Fruit fly (Drosophila melanogaster): Measurements from ENCODE around the gene Rpt3R.
A peak's percentile ranks its signal among the peaks of the same experiment; 100 is the strongest.

Gene Rpt3R

DNA sequence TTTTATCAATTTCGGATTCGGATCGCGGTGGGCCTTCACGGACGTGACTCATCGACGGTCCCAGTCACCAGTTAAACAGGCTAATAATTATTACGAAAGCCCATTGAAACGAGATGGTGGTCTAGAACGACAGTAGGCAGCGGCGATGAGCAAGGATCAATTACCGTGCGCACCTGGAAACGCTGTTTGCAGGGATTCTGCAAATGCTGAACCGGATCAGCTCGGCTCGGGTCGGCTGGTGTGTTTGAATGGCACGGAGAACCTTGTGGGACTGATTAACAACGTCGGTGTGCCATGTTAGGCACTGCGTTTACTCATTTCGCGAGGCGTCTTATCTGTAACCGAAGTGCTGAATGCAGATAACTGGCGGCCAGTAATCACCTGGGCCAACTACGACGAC, 17.8 kb upstream of the Rpt3R start, which contains the start of gene Whamy (continued):
- TF ChIP-seq chinmo (GFP tag; IDR thresholded peaks at IDR 0.05; ENCODE audit: partially characterized antibody) (0 out of 4 replicates have a peak, but pooled peaks have one; percentile 33), CG9817 (tag; optimal IDR thresholded peaks at IDR 0.05) (no peak), tll (GFP tag; optimal IDR thresholded peaks at IDR 0.05) (no peak), TFAM (GFP tag; optimal IDR thresholded peaks at IDR 0.05) (no peak), Deaf1 (tag; optimal IDR thresholded peaks at IDR 0.05) (peak; percentile 82), lab (GFP tag; optimal IDR thresholded peaks at IDR 0.05) (peak; percentile 66), CG4424 (GFP tag; optimal IDR thresholded peaks at IDR 0.05) (no peak), Pdp1 (GFP tag; optimal IDR thresholded peaks at IDR 0.05) (peak in 1 of 2 experiments; percentile 9), cg (GFP tag; optimal IDR thresholded peaks at IDR 0.05) (no peak), fd64A (GFP tag; optimal IDR thresholded peaks at IDR 0.05) (no peak), Ptx1 (GFP tag; IDR thresholded peaks at IDR 0.05) (no peak)

DNA sequence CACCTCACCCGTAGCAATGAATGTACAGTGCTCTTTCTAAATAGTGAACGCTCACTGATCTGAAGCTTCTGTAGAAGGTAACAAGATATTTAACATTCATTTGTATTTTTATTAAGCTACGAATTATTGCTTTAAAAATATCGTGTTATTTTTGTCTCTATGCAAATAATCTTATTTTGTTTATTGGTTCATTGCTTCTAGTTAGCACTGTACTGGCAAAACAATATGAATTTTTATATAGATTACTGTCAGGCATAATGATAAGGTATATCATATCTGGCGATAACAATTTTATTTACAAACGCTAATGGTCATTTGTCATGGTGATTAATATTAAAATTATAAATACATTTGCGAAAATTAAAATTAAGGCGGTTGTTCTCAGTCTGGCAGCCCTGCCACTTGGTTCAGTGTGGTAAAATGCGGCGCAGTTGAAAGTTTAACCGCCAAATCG, 15.2 kb upstream of the Rpt3R start, which contains the start of gene CG9471:
TSS of gene CG9471 (minus strand) at position 24 of the 454 bp plus-strand sequence.
- TF ChIP-seq CG1024 (GFP tag; IDR thresholded peaks at IDR 0.05), result peak; percentile 56; the same call in 1 of the 2 replicates
- peak; percentile 83 for TF ChIP-seq wor (GFP tag; IDR thresholded peaks at IDR 0.05)
- peak; percentile 91 for TF ChIP-seq CG13296 (GFP tag; optimal IDR thresholded peaks at IDR 0.05)
- peak; percentile 81 for TF ChIP-seq her (GFP tag; optimal IDR thresholded peaks at IDR 0.05)
- TF ChIP-seq sima (GFP tag; optimal IDR thresholded peaks at IDR 0.05), result peak; percentile 7
- TF ChIP-seq Dek (tag; optimal IDR thresholded peaks at IDR 0.05), result peak; percentile 90
- no peak for TF ChIP-seq CG6791 (GFP tag; IDR thresholded peaks at IDR 0.05; ENCODE audit: partially characterized antibody)
- TF ChIP-seq Jarid2 (GFP tag; optimal IDR thresholded peaks at IDR 0.05), result peak; percentile 62
- TF ChIP-seq HLH4C (GFP tag; IDR thresholded peaks at IDR 0.05; ENCODE audit: partially characterized antibody), result peak; percentile 32; the same call in 1 of the 3 replicates
- TF ChIP-seq CG12299 (tag; optimal IDR thresholded peaks at IDR 0.05), result peak; percentile 92
- TF ChIP-seq CG9876 (GFP tag; optimal IDR thresholded peaks at IDR 0.05), result peak; percentile 79
- peak; percentile 89 for TF ChIP-seq CG14667 (GFP tag; IDR thresholded peaks at IDR 0.05)
- TF ChIP-seq eve (GFP tag; optimal IDR thresholded peaks at IDR 0.05), result no peak
- TF ChIP-seq CG11456 (GFP tag; IDR thresholded peaks at IDR 0.05), result peak; percentile 88
- peak; percentile 81 for TF ChIP-seq CG8290 (GFP tag; optimal IDR thresholded peaks at IDR 0.05)
- peak in 1 of 2 experiments; percentile 79 for TF ChIP-seq CG8290 (tag; optimal IDR thresholded peaks at IDR 0.05)
- peak; percentile 88 for TF ChIP-seq CrebB (tag; optimal IDR thresholded peaks at IDR 0.05)
- peak; percentile 94 for TF ChIP-seq dysf (GFP tag; IDR thresholded peaks at IDR 0.05)
- TF ChIP-seq gcm2 (GFP tag; optimal IDR thresholded peaks at IDR 0.05), result peak; percentile 76
- peak; percentile 88 for TF ChIP-seq CG6765 (GFP tag; optimal IDR thresholded peaks at IDR 0.05)
- no peak for TF ChIP-seq CG14860 (GFP tag; IDR thresholded peaks at IDR 0.05; ENCODE audit: partially characterized antibody)
- TF ChIP-seq Dll (GFP tag; IDR thresholded peaks at IDR 0.05; ENCODE audit: partially characterized antibody), result no peak
- TF ChIP-seq mirr (GFP tag; optimal IDR thresholded peaks at IDR 0.05), result peak; percentile 88
- TF ChIP-seq Mad (GFP tag; optimal IDR thresholded peaks at IDR 0.05), result peak; percentile 68
- 0 out of 2 replicates have a peak, but pooled peaks have one; percentile 27 for TF ChIP-seq Dref (GFP tag; IDR thresholded peaks at IDR 0.05)
- peak; percentile 81 for TF ChIP-seq CG12236 (GFP tag; optimal IDR thresholded peaks at IDR 0.05)
- peak; percentile 94 for TF ChIP-seq Fer3 (tag; optimal IDR thresholded peaks at IDR 0.05)
- peak; percentile 97 for TF ChIP-seq CG8388 (GFP tag; optimal IDR thresholded peaks at IDR 0.05)
- TF ChIP-seq CG43689 (GFP tag; IDR thresholded peaks at IDR 0.05), result peak; percentile 86
- TF ChIP-seq fd64A (GFP tag; optimal IDR thresholded peaks at IDR 0.05), result peak; percentile 41
- TF ChIP-seq exex (tag; optimal IDR thresholded peaks at IDR 0.05), result peak; percentile 92
- TF ChIP-seq wek (GFP tag; optimal IDR thresholded peaks at IDR 0.05), result peak; percentile 73
- TF ChIP-seq unc-4 (GFP tag; IDR thresholded peaks at IDR 0.05; ENCODE audit: partially characterized antibody), result no peak
- peak; percentile 90 for TF ChIP-seq HLH54F (GFP tag; optimal IDR thresholded peaks at IDR 0.05)
- peak; percentile 71 for TF ChIP-seq Adf1 (GFP tag; IDR thresholded peaks at IDR 0.05)
- TF ChIP-seq CoRest (tag; optimal IDR thresholded peaks at IDR 0.05), result peak; percentile 91
- peak; percentile 88 for TF ChIP-seq CG11093 (GFP tag; IDR thresholded peaks at IDR 0.05)
- peak; percentile 92 for TF ChIP-seq CG11695 (GFP tag; IDR thresholded peaks at IDR 0.05)
